Fruit fly (Drosophila melanogaster): ENCODE results near the gene Sam-S.

Sam-S gene

dm6 chr2L:92993-93392 lies 13.7 kb upstream of the Sam-S start:
- peak; percentile 20 for TF ChIP-seq Rel (GFP tag; optimal IDR thresholded peaks at IDR 0.05)
- TF ChIP-seq Rel (tag; optimal IDR thresholded peaks at IDR 0.05), result no peak
- TF ChIP-seq CG32264 (GFP tag; optimal IDR thresholded peaks at IDR 0.05), result no peak

dm6 chr2L:94096-94495 lies 12.6 kb upstream of the Sam-S start:
- TF ChIP-seq OdsH (GFP tag; optimal IDR thresholded peaks at IDR 0.05), result no peak
- no peak for TF ChIP-seq sage (GFP tag; optimal IDR thresholded peaks at IDR 0.05)
- no peak for TF ChIP-seq dl (GFP tag; optimal IDR thresholded peaks at IDR 0.05; ENCODE audit: insufficient read depth in 1 of 2, partially characterized antibody in 2 of 2)
- TF ChIP-seq usp (GFP tag; optimal IDR thresholded peaks at IDR 0.05), result no peak
- no peak for TF ChIP-seq dmrt93B (GFP tag; optimal IDR thresholded peaks at IDR 0.05)
- TF ChIP-seq CG9705 (GFP tag; optimal IDR thresholded peaks at IDR 0.05), result no peak
- TF ChIP-seq Hr83 (GFP tag; optimal IDR thresholded peaks at IDR 0.05; ENCODE audit: poor library complexity, severe bottlenecking), result no peak
- TF ChIP-seq ey (GFP tag; optimal IDR thresholded peaks at IDR 0.05), result no peak
- TF ChIP-seq Hnf4 (GFP tag; optimal IDR thresholded peaks at IDR 0.05), result no peak

- TF ChIP-seq CG32264 (GFP tag; optimal IDR thresholded peaks at IDR 0.05), result peak; percentile 26
- no peak for TF ChIP-seq GATAd (GFP tag; optimal IDR thresholded peaks at IDR 0.05)
- no peak for TF ChIP-seq dl (GFP tag; optimal IDR thresholded peaks at IDR 0.05; ENCODE audit: insufficient read depth in 1 of 2, partially characterized antibody in 2 of 2)
- TF ChIP-seq Hr78 (GFP tag; optimal IDR thresholded peaks at IDR 0.05), result no peak
- peak; percentile 73 for TF ChIP-seq woc (GFP tag; optimal IDR thresholded peaks at IDR 0.05)
- TF ChIP-seq Rel (GFP tag; optimal IDR thresholded peaks at IDR 0.05), result no peak
- TF ChIP-seq Rel (tag; optimal IDR thresholded peaks at IDR 0.05), result peak; percentile 73
- peak; percentile 13 for TF ChIP-seq brk (GFP tag; optimal IDR thresholded peaks at IDR 0.05)
- TF ChIP-seq dsf (GFP tag; optimal IDR thresholded peaks at IDR 0.05; ENCODE audit: borderline replicate concordance), result no peak
- TF ChIP-seq Mio (GFP tag; optimal IDR thresholded peaks at IDR 0.05), result no peak
- no peak for TF ChIP-seq lola (GFP tag; optimal IDR thresholded peaks at IDR 0.05)
- no peak for TF ChIP-seq sv (GFP tag; optimal IDR thresholded peaks at IDR 0.05)
- TF ChIP-seq CrebA (GFP tag; optimal IDR thresholded peaks at IDR 0.05; ENCODE audit: borderline replicate concordance), result no peak
- TF ChIP-seq Hr83 (GFP tag; optimal IDR thresholded peaks at IDR 0.05; ENCODE audit: poor library complexity, severe bottlenecking), result peak; percentile 21
- TF ChIP-seq Myc (optimal IDR thresholded peaks at IDR 0.05), result no peak
- TF ChIP-seq Dfd (GFP tag; optimal IDR thresholded peaks at IDR 0.05), result no peak
- TF ChIP-seq Jra (GFP tag; optimal IDR thresholded peaks at IDR 0.05), result no peak
- no peak for TF ChIP-seq foxo (GFP tag; optimal IDR thresholded peaks at IDR 0.05)
Observed at dm6 chr2L:94639-95059, 12.1 kb upstream of the Sam-S start, which contains the start of gene Zir. Zir (plus strand) TSS chr2L:94739.

dm6 chr2L:102161-102761 lies 4.4 kb upstream of the Sam-S start, which contains the start of gene Creld:
Creld (plus strand) TSS chr2L:102380.
- TF ChIP-seq Hnf4 (GFP tag; optimal IDR thresholded peaks at IDR 0.05) (peak; percentile 67), brk (GFP tag; optimal IDR thresholded peaks at IDR 0.05) (no peak), Hr83 (GFP tag; optimal IDR thresholded peaks at IDR 0.05; ENCODE audit: poor library complexity, severe bottlenecking) (peak; percentile 72), rgr (GFP tag; optimal IDR thresholded peaks at IDR 0.05) (no peak), Myc (optimal IDR thresholded peaks at IDR 0.05) (peak; percentile 49), sage (GFP tag; optimal IDR thresholded peaks at IDR 0.05) (peak; percentile 23)

dm6 chr2L:107032-107431 lies 329 bp downstream of the Sam-S start:
- TF ChIP-seq Vsx2 (GFP tag; optimal IDR thresholded peaks at IDR 0.05; ENCODE audit: partially characterized antibody) (no peak), br (GFP tag; optimal IDR thresholded peaks at IDR 0.05) (no peak), Hr83 (GFP tag; optimal IDR thresholded peaks at IDR 0.05; ENCODE audit: poor library complexity, severe bottlenecking) (no peak), Rel (GFP tag; optimal IDR thresholded peaks at IDR 0.05) (no peak), Rel (tag; optimal IDR thresholded peaks at IDR 0.05) (no peak), CG32264 (GFP tag; optimal IDR thresholded peaks at IDR 0.05) (no peak), dsf (GFP tag; optimal IDR thresholded peaks at IDR 0.05; ENCODE audit: borderline replicate concordance) (no peak), woc (GFP tag; optimal IDR thresholded peaks at IDR 0.05) (no peak), lola (GFP tag; optimal IDR thresholded peaks at IDR 0.05) (no peak), Dfd (GFP tag; optimal IDR thresholded peaks at IDR 0.05) (no peak)

All from whole organism, wandering third instar larva.